Worm (Caenorhabditis elegans) whole organism, L3 larva: ENCODE data around the gene dhs-18.

ENCODE experiments used
- ama-1 ChIP-seq: fragments of 150-350 bp; optimal IDR thresholded peaks from 2 replicates; lab custom pipeline; 2018
- ceh-9 ChIP-seq: sonication (generic microtip); optimal IDR thresholded peaks from 2 replicates; lab custom pipeline; 2018; ENCODE audit warnings: missing biosample characterization, missing genetic modification characterization
- mml-1 ChIP-seq: fragments of 150-350 bp; sonication (generic microtip); optimal IDR thresholded peaks from 3 replicates; lab custom pipeline; 2014; ENCODE audit warnings: missing biosample characterization, missing genetic modification characterization
- unc-62 ChIP-seq: fragments of 150-350 bp; sonication (generic microtip); optimal IDR thresholded peaks from 4 replicates; lab custom pipeline; 2014; ENCODE audit warnings: missing biosample characterization, missing genetic modification reagents, missing genetic modification characterization

- TF ChIP-seq ceh-9 (tag; lab: Kevin White, UChicago) (no peak), mml-1 (tag; lab: Kevin White, UChicago) (no peak), ama-1 (lab: Kevin White, UChicago) (no peak), unc-62 (no peak)
These were observed 5.1 kb downstream of the dhs-18 start, which contains the start of gene C45B11.5 for ce11 chrV:11041499-11041898.
